Fruit fly (Drosophila melanogaster): ENCODE results near the gene CG11327.

CG11327 gene

dm6 chr2L:6682909-6683308, 3.6 kb downstream of the CG11327 start:
- TF ChIP-seq CG14711 (tag; optimal IDR thresholded peaks at IDR 0.05) (no peak), Crg-1 (GFP tag; optimal IDR thresholded peaks at IDR 0.05) (no peak), Clk (GFP tag; optimal IDR thresholded peaks at IDR 0.05) (no peak), kay (GFP tag; ENCODE audit: borderline replicate concordance) (peak; percentile 81), tj (GFP tag; optimal IDR thresholded peaks at IDR 0.05) (peak; percentile 73), cnc (optimal IDR thresholded peaks at IDR 0.05) (peak in 1 of 2 experiments; percentile 38), Mnt (GFP tag; optimal IDR thresholded peaks at IDR 0.05) (no peak)

dm6 chr2L:6677453-6677852, 9.1 kb downstream of the CG11327 start, which contains the start of gene Nse1:
TSS of gene Nse1 (minus strand) at chr2L:6677625.
- TF ChIP-seq bab1 (GFP tag; optimal IDR thresholded peaks at IDR 0.05): peak; percentile 1
- TF ChIP-seq ovo (GFP tag; optimal IDR thresholded peaks at IDR 0.05): no peak
- no peak for TF ChIP-seq CG7101 (tag; optimal IDR thresholded peaks at IDR 0.05)
- no peak for TF ChIP-seq CG1620 (GFP tag; optimal IDR thresholded peaks at IDR 0.05)

- TF ChIP-seq Hr96 (GFP tag; optimal IDR thresholded peaks at IDR 0.05) (no peak), Crg-1 (GFP tag; optimal IDR thresholded peaks at IDR 0.05) (no peak), ovo (GFP tag; optimal IDR thresholded peaks at IDR 0.05) (peak; percentile 9), CG7101 (tag; optimal IDR thresholded peaks at IDR 0.05) (no peak)
Measured at dm6 chr2L:6676535-6676934, 10.0 kb downstream of the CG11327 start, which contains the start of gene cort. TSS of gene cort (minus strand) at chr2L:6676635.

- TF ChIP-seq cnc (optimal IDR thresholded peaks at IDR 0.05) (peak; percentile 29 to 75), cic (GFP tag; optimal IDR thresholded peaks at IDR 0.05) (peak; percentile 62), CG7101 (tag; optimal IDR thresholded peaks at IDR 0.05) (peak; percentile 64), CG12768 (GFP tag; optimal IDR thresholded peaks at IDR 0.05) (peak; percentile 70), CG5204 (GFP tag; optimal IDR thresholded peaks at IDR 0.05) (no peak), ovo (GFP tag; optimal IDR thresholded peaks at IDR 0.05) (peak; percentile 41), Crg-1 (GFP tag; optimal IDR thresholded peaks at IDR 0.05) (peak; percentile 64), CG11617 (GFP tag; optimal IDR thresholded peaks at IDR 0.05) (peak; percentile 72), Mnt (GFP tag; optimal IDR thresholded peaks at IDR 0.05) (peak; percentile 64), toe (GFP tag; optimal IDR thresholded peaks at IDR 0.05) (no peak), Hr96 (GFP tag; optimal IDR thresholded peaks at IDR 0.05) (no peak), pad (GFP tag; optimal IDR thresholded peaks at IDR 0.05) (peak; percentile 97), CG14711 (tag; optimal IDR thresholded peaks at IDR 0.05) (peak; percentile 61), tj (GFP tag; optimal IDR thresholded peaks at IDR 0.05) (peak; percentile 68), kay (GFP tag; ENCODE audit: borderline replicate concordance) (no peak), CG33017 (tag; optimal IDR thresholded peaks at IDR 0.05) (peak; percentile 11), CG7045 (GFP tag; optimal IDR thresholded peaks at IDR 0.05) (peak; percentile 79), CG1620 (GFP tag; optimal IDR thresholded peaks at IDR 0.05) (peak; percentile 66), Clk (GFP tag; optimal IDR thresholded peaks at IDR 0.05) (peak; percentile 68), bab1 (GFP tag; optimal IDR thresholded peaks at IDR 0.05) (peak; percentile 39)
Measured at dm6 chr2L:6673211-6674012, 13.1 kb downstream of the CG11327 start, which contains the start of gene Spn27A. TSS of gene Spn27A (minus strand) at chr2L:6673347.

dm6 chr2L:6671409-6671808, 15.1 kb downstream of the CG11327 start:
- TF ChIP-seq Crg-1 (GFP tag; optimal IDR thresholded peaks at IDR 0.05) (no peak), cnc (optimal IDR thresholded peaks at IDR 0.05) (no peak), toe (GFP tag; optimal IDR thresholded peaks at IDR 0.05) (no peak), pad (GFP tag; optimal IDR thresholded peaks at IDR 0.05) (no peak), cic (GFP tag; optimal IDR thresholded peaks at IDR 0.05) (no peak), Clk (GFP tag; optimal IDR thresholded peaks at IDR 0.05) (no peak), CG7101 (tag; optimal IDR thresholded peaks at IDR 0.05) (no peak), CG5204 (GFP tag; optimal IDR thresholded peaks at IDR 0.05) (no peak), tj (GFP tag; optimal IDR thresholded peaks at IDR 0.05) (no peak), CG33017 (tag; optimal IDR thresholded peaks at IDR 0.05) (no peak), kay (GFP tag; ENCODE audit: borderline replicate concordance) (no peak), Hr96 (GFP tag; optimal IDR thresholded peaks at IDR 0.05) (no peak), Mnt (GFP tag; optimal IDR thresholded peaks at IDR 0.05) (no peak)

dm6 chr2L:6667719-6668325, 18.7 kb downstream of the CG11327 start, which contains the start of gene Galt:
TSS of gene Galt (minus strand) at chr2L:6668033.
- TF ChIP-seq Hr96 (GFP tag; optimal IDR thresholded peaks at IDR 0.05) (peak; percentile 25), cnc (optimal IDR thresholded peaks at IDR 0.05) (no peak), toe (GFP tag; optimal IDR thresholded peaks at IDR 0.05) (no peak), CG14711 (tag; optimal IDR thresholded peaks at IDR 0.05) (peak; percentile 23), CG7045 (GFP tag; optimal IDR thresholded peaks at IDR 0.05) (peak; percentile 6), ovo (GFP tag; optimal IDR thresholded peaks at IDR 0.05) (peak; percentile 41), kay (GFP tag; ENCODE audit: borderline replicate concordance) (no peak), CG7101 (tag; optimal IDR thresholded peaks at IDR 0.05) (peak; percentile 63), CG11617 (GFP tag; optimal IDR thresholded peaks at IDR 0.05) (peak; percentile 64), tj (GFP tag; optimal IDR thresholded peaks at IDR 0.05) (peak; percentile 84), CG33017 (tag; optimal IDR thresholded peaks at IDR 0.05) (peak; percentile 53), pad (GFP tag; optimal IDR thresholded peaks at IDR 0.05) (no peak), Mnt (GFP tag; optimal IDR thresholded peaks at IDR 0.05) (peak; percentile 59), CG12768 (GFP tag; optimal IDR thresholded peaks at IDR 0.05) (peak; percentile 57), Crg-1 (GFP tag; optimal IDR thresholded peaks at IDR 0.05) (peak; percentile 16), cic (GFP tag; optimal IDR thresholded peaks at IDR 0.05) (peak; percentile 72), CG1620 (GFP tag; optimal IDR thresholded peaks at IDR 0.05) (no peak), bab1 (GFP tag; optimal IDR thresholded peaks at IDR 0.05) (peak; percentile 6), Clk (GFP tag; optimal IDR thresholded peaks at IDR 0.05) (no peak), CG5204 (GFP tag; optimal IDR thresholded peaks at IDR 0.05) (no peak)
